Fruit fly (Drosophila melanogaster) whole organism, prepupa: Measurements from ENCODE around the gene CG11069.

Experiments used
- CG6854 ChIP-seq: fragments of 200-800 bp; sonication (Bioruptor generic); optimal IDR thresholded peaks from 2 replicates; lab custom pipeline; 2017; ENCODE audit warnings: missing biosample characterization, mild to moderate bottlenecking, missing genetic modification characterization
- CG8119 ChIP-seq: fragments of 200-800 bp; sonication (Bioruptor generic); IDR thresholded peaks from 3 replicates; pipeline ENCODE4 v1.3.6; 2022; ENCODE audit warnings: missing biosample characterization, missing genetic modification characterization
- Eip75B ChIP-seq: fragments of 200-800 bp; sonication (Bioruptor generic); optimal IDR thresholded peaks from 3 replicates; lab custom pipeline; 2016; ENCODE audit warnings: missing biosample characterization, missing genetic modification characterization
- Gug ChIP-seq: fragments of 200-800 bp; sonication (Bioruptor generic); IDR thresholded peaks from 2 replicates; pipeline ENCODE4 v1.3.6; 2022; ENCODE audit warnings: missing biosample characterization, missing genetic modification characterization
- Hr38 ChIP-seq: sonication (Bioruptor generic); optimal IDR thresholded peaks from 2 replicates; lab custom pipeline; 2016; ENCODE audit warnings: missing biosample characterization, missing genetic modification characterization
- Hr4 ChIP-seq: fragments of 200-800 bp; sonication (Bioruptor generic); optimal IDR thresholded peaks from 3 replicates; lab custom pipeline; 2016; ENCODE audit warnings: missing biosample characterization, missing genetic modification characterization
- Lpt ChIP-seq: fragments of 200-800 bp; sonication (Bioruptor generic); optimal IDR thresholded peaks from 3 replicates; lab custom pipeline; 2016; ENCODE audit warnings: missing biosample characterization, missing genetic modification characterization
- Sox102F ChIP-seq: fragments of 200-800 bp; sonication (Bioruptor generic); optimal IDR thresholded peaks from 2 replicates; lab custom pipeline; 2016; ENCODE audit warnings: missing biosample characterization, mild to moderate bottlenecking, missing genetic modification characterization
- Sox15 ChIP-seq: fragments of 200-800 bp; sonication (Bioruptor generic); optimal IDR thresholded peaks from 3 replicates; lab custom pipeline; 2016; ENCODE audit warnings: missing biosample characterization, missing genetic modification characterization
- cyc ChIP-seq: fragments of 200-800 bp; sonication (Bioruptor generic); optimal IDR thresholded peaks from 3 replicates; lab custom pipeline; 2016; ENCODE audit warnings: missing biosample characterization, missing genetic modification characterization
- lz ChIP-seq: fragments of 200-800 bp; sonication (Bioruptor generic); optimal IDR thresholded peaks from 3 replicates; lab custom pipeline; 2016; ENCODE audit warnings: missing biosample characterization, missing genetic modification characterization
- topi ChIP-seq: fragments of 200-800 bp; sonication (Bioruptor generic); optimal IDR thresholded peaks from 3 replicates; lab custom pipeline; 2016; ENCODE audit warnings: missing biosample characterization, missing genetic modification characterization

DNA sequence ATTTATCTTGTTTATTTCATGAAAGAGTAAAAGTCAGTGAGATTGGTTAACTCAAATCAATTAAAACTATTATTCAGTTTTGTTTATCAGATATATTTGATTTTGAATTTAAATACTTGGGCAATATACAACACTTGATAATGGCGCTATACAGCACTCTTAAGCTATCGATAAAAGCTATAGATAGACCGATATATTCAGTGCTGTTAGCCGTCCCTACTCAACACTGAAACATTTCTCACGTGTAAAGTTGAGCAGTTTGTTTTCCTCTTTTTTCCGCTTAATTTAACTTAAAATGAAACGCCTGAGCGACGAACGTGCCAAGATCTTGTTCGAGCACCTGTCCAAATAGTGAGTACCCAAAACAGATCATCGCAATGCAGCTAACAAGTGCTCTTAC is 44.1 kb upstream of the CG11069 start, which contains the start of gene CG7006:
- no peak for TF ChIP-seq CG6854
- no peak for TF ChIP-seq Sox15 (GFP tag; lab: Kevin White, UChicago)
- TF ChIP-seq Hr4 (GFP tag; lab: Kevin White, UChicago), result no peak
- peak; percentile 70 for TF ChIP-seq lz
- TF ChIP-seq Sox102F (GFP tag; lab: Kevin White, UChicago), result no peak
- no peak for TF ChIP-seq Gug
- TF ChIP-seq topi (GFP tag; lab: Kevin White, UChicago), result peak; percentile 66
- no peak for TF ChIP-seq CG8119
- no peak for TF ChIP-seq Eip75B (GFP tag; lab: Kevin White, UChicago)
- TF ChIP-seq cyc (GFP tag; lab: Kevin White, UChicago), result peak; percentile 83
- no peak for TF ChIP-seq Lpt (GFP tag; lab: Kevin White, UChicago)
- TF ChIP-seq Hr38 (GFP tag; lab: Kevin White, UChicago), result no peak
